Worm (Caenorhabditis elegans) whole organism, L4 larva: ENCODE results near the gene srab-20.

Experiments used
- D1046.2 ChIP-seq: fragments of 200-800 bp; sonication (Bioruptor generic); IDR thresholded peaks from 2 replicates; pipeline ENCODE4 v1.3.6; 2022; ENCODE audit warnings: missing genetic modification characterization, missing compliant biosample characterization
- F26F4.8 ChIP-seq: fragments of 200-800 bp; sonication (Bioruptor generic); conservative IDR thresholded peaks from 2 replicates; pipeline ENCODE4 v1.3.6; 2022; ENCODE audit warnings: missing genetic modification characterization, missing compliant biosample characterization
- F44E2.7 ChIP-seq: fragments of 200-800 bp; sonication (Bioruptor generic); IDR thresholded peaks from 2 replicates; pipeline ENCODE4 v2.1.2; 2022; ENCODE audit warnings: missing genetic modification characterization, missing compliant biosample characterization
- T26A8.4 ChIP-seq: fragments of 200-800 bp; sonication (Bioruptor generic); IDR thresholded peaks from 2 replicates; pipeline ENCODE4 v1.3.6; 2022; ENCODE audit warnings: missing genetic modification characterization, missing compliant biosample characterization
- Y105C5A.15 ChIP-seq: fragments of 200-800 bp; sonication (Bioruptor generic); IDR thresholded peaks from 2 replicates; pipeline ENCODE4 v1.3.6; 2022; ENCODE audit warnings: missing genetic modification characterization, missing compliant biosample characterization
- Y48G9A.11 ChIP-seq: fragments of 200-800 bp; sonication (Bioruptor generic); IDR thresholded peaks from 2 replicates; pipeline ENCODE4 v1.3.6; 2022; ENCODE audit warnings: missing genetic modification reagents, missing genetic modification characterization, missing compliant biosample characterization
- ceh-28 ChIP-seq: fragments of 150-350 bp; optimal IDR thresholded peaks from 2 replicates; lab custom pipeline; 2014; ENCODE audit warnings: missing biosample characterization, missing genetic modification reagents, missing genetic modification characterization
- ceh-82 ChIP-seq: sonication (generic microtip); optimal IDR thresholded peaks from 2 replicates; lab custom pipeline; 2017; ENCODE audit warnings: missing biosample characterization, missing genetic modification characterization
- daf-12 ChIP-seq: fragments of 150-350 bp; optimal IDR thresholded peaks from 2 replicates; lab custom pipeline; 2014; ENCODE audit warnings: missing biosample characterization, missing genetic modification reagents, missing genetic modification characterization
- daf-16 ChIP-seq, 3 experiments: sonication (generic microtip); optimal IDR thresholded peaks; 2 replicates each; lab custom pipeline; 2016 to 2017; ENCODE audit warnings: missing genetic modification characterization in 3 of 3, missing genetic modification reagents in 3 of 3, mild to moderate bottlenecking in 2 of 3, missing compliant biosample characterization in 2 of 3, missing biosample characterization in 1 of 3, moderate library complexity in 1 of 3
- daf-19 ChIP-seq: fragments of 200-800 bp; sonication (Bioruptor generic); conservative IDR thresholded peaks from 2 replicates; pipeline ENCODE4 v1.3.6; 2022; ENCODE audit warnings: missing genetic modification characterization, missing compliant biosample characterization
- daf-8 ChIP-seq: fragments of 200-800 bp; sonication (Bioruptor generic); IDR thresholded peaks from 2 replicates; pipeline ENCODE4 v1.3.6; 2022; ENCODE audit warnings: missing genetic modification characterization, missing compliant biosample characterization
- dmd-6 ChIP-seq: fragments of 200-800 bp; sonication (Bioruptor generic); IDR thresholded peaks from 2 replicates; pipeline ENCODE4 v1.3.6; 2022; ENCODE audit warnings: missing genetic modification reagents, missing genetic modification characterization, missing compliant biosample characterization
- dmd-8 ChIP-seq: fragments of 200-800 bp; sonication (Bioruptor generic); IDR thresholded peaks from 2 replicates; pipeline ENCODE4 v1.3.6; 2022; ENCODE audit warnings: missing genetic modification characterization, missing compliant biosample characterization
- duxl-1 ChIP-seq: sonication (generic microtip); optimal IDR thresholded peaks from 2 replicates; lab custom pipeline; 2016; ENCODE audit warnings: mild to moderate bottlenecking, missing genetic modification characterization, moderate library complexity, missing compliant biosample characterization; ENCODE audit not compliant: poor library complexity
- egl-43 ChIP-seq: fragments of 200-800 bp; sonication (Bioruptor generic); IDR thresholded peaks from 2 replicates; pipeline ENCODE4 v1.3.6; 2022; ENCODE audit warnings: missing genetic modification reagents, missing genetic modification characterization, missing compliant biosample characterization
- hmg-1.1 ChIP-seq: fragments of 200-800 bp; sonication (Bioruptor generic); IDR thresholded peaks from 2 replicates; pipeline ENCODE4 v1.3.6; 2022; ENCODE audit warnings: missing genetic modification reagents, missing genetic modification characterization, missing compliant biosample characterization
- lim-7 ChIP-seq: fragments of 200-800 bp; sonication (Bioruptor generic); IDR thresholded peaks from 2 replicates; pipeline ENCODE4 v1.3.6; 2022; ENCODE audit warnings: missing genetic modification characterization, missing compliant biosample characterization
- lin-1 ChIP-seq: fragments of 200-800 bp; sonication (Bioruptor generic); IDR thresholded peaks from 2 replicates; pipeline ENCODE4 v1.3.6; 2022; ENCODE audit warnings: missing genetic modification reagents, missing genetic modification characterization, missing compliant biosample characterization
- lin-29 ChIP-seq: fragments of 200-800 bp; sonication (Bioruptor generic); IDR thresholded peaks from 2 replicates; pipeline ENCODE4 v1.3.6; 2022; ENCODE audit warnings: missing genetic modification reagents, missing genetic modification characterization, missing compliant biosample characterization
- lin-39 ChIP-seq: fragments of 150-350 bp; optimal IDR thresholded peaks from 2 replicates; lab custom pipeline; 2014; ENCODE audit warnings: missing biosample characterization, missing genetic modification reagents, missing genetic modification characterization
- madf-9 ChIP-seq: fragments of 200-800 bp; sonication (Bioruptor generic); conservative IDR thresholded peaks from 2 replicates; pipeline ENCODE4 v1.3.6; 2022; ENCODE audit warnings: missing genetic modification reagents, missing genetic modification characterization, missing compliant biosample characterization
- mdl-1 ChIP-seq, 2 experiments: fragments of 150-350 bp in 1 of 2; sonication (generic microtip) in 1 of 2; optimal IDR thresholded peaks; 2 replicates each; lab custom pipeline; 2014 to 2017; ENCODE audit warnings: missing biosample characterization in 2 of 2, missing genetic modification characterization in 2 of 2
- mdt-29 ChIP-seq: fragments of 200-800 bp; sonication (Bioruptor generic); IDR thresholded peaks from 2 replicates; pipeline ENCODE4 v1.3.6; 2022; ENCODE audit warnings: missing genetic modification reagents, missing genetic modification characterization, missing compliant biosample characterization
- mxl-2 ChIP-seq: fragments of 200-800 bp; sonication (Bioruptor generic); conservative IDR thresholded peaks from 2 replicates; pipeline ENCODE4 v1.3.6; 2022; ENCODE audit warnings: missing genetic modification reagents, missing genetic modification characterization, missing compliant biosample characterization
- mxl-3 ChIP-seq: fragments of 200-800 bp; sonication (Bioruptor generic); optimal IDR thresholded peaks from 2 replicates; lab custom pipeline; 2018; ENCODE audit warnings: mild to moderate bottlenecking, missing genetic modification characterization, missing compliant biosample characterization
- nhr-102 ChIP-seq: sonication (generic microtip); optimal IDR thresholded peaks from 2 replicates; lab custom pipeline; 2016; ENCODE audit warnings: mild to moderate bottlenecking, missing genetic modification characterization, moderate library complexity, missing compliant biosample characterization
- nhr-28 ChIP-seq: fragments of 150-350 bp; optimal IDR thresholded peaks from 2 replicates; lab custom pipeline; 2014; ENCODE audit warnings: missing biosample characterization, missing genetic modification characterization
- nhr-77 ChIP-seq: fragments of 150-350 bp; optimal IDR thresholded peaks from 2 replicates; lab custom pipeline; 2014; ENCODE audit warnings: missing biosample characterization, missing genetic modification characterization
- pha-4 ChIP-seq, 2 experiments: fragments of 150-350 bp in 1 of 2; fragments of 200-800 bp in 1 of 2; sonication (Bioruptor generic) in 1 of 2; IDR thresholded peaks in 1 of 2; optimal IDR thresholded peaks in 1 of 2; 2 replicates each; pipeline versions ENCODE4 v1.3.6 to Lab custom; 2014 to 2022; ENCODE audit warnings: missing genetic modification characterization in 2 of 2, missing genetic modification reagents in 2 of 2, missing biosample characterization in 1 of 2, missing compliant biosample characterization in 1 of 2
- php-3 ChIP-seq: fragments of 200-800 bp; sonication (Bioruptor generic); IDR thresholded peaks from 2 replicates; pipeline ENCODE4 v1.3.6; 2022; ENCODE audit warnings: missing genetic modification reagents, missing genetic modification characterization, missing compliant biosample characterization
- saeg-2 ChIP-seq: fragments of 200-800 bp; sonication (Bioruptor generic); IDR thresholded peaks from 2 replicates; pipeline ENCODE4 v1.3.6; 2022; ENCODE audit warnings: missing genetic modification reagents, missing genetic modification characterization, missing compliant biosample characterization
- sdz-12 ChIP-seq: fragments of 200-800 bp; sonication (Bioruptor generic); optimal IDR thresholded peaks from 2 replicates; lab custom pipeline; 2018; ENCODE audit warnings: mild to moderate bottlenecking, missing genetic modification characterization, missing compliant biosample characterization
- skn-1 ChIP-seq: fragments of 150-350 bp; optimal IDR thresholded peaks from 2 replicates; lab custom pipeline; 2014; ENCODE audit warnings: missing biosample characterization, missing genetic modification characterization
- snpc-1.2 ChIP-seq: fragments of 200-800 bp; sonication (Bioruptor generic); IDR thresholded peaks from 2 replicates; pipeline ENCODE4 v1.3.6; 2022; ENCODE audit warnings: missing genetic modification reagents, missing genetic modification characterization, missing compliant biosample characterization
- unc-39 ChIP-seq: sonication (generic microtip); optimal IDR thresholded peaks from 2 replicates; lab custom pipeline; 2017; ENCODE audit warnings: missing biosample characterization, missing genetic modification characterization
- unc-62 ChIP-seq, 3 experiments: fragments of 150-350 bp in 1 of 3; sonication (generic microtip); optimal IDR thresholded peaks in 2 of 3; peaks in 1 of 3; 1 replicate in 1 of 3; 2 replicates in 2 of 3; lab custom pipeline; 2014 to 2017; ENCODE audit warnings: missing biosample characterization in 3 of 3, missing genetic modification characterization in 3 of 3, missing genetic modification reagents in 3 of 3, missing genotype in 1 of 3
- vab-7 ChIP-seq: fragments of 200-800 bp; sonication (Bioruptor generic); IDR thresholded peaks from 2 replicates; pipeline ENCODE4 v1.3.6; 2022; ENCODE audit warnings: missing genetic modification reagents, missing genetic modification characterization, missing compliant biosample characterization
- zip-2 ChIP-seq: fragments of 150-350 bp; optimal IDR thresholded peaks from 2 replicates; lab custom pipeline; 2014; ENCODE audit warnings: missing biosample characterization, missing genetic modification characterization
- ztf-7 ChIP-seq: fragments of 150-350 bp; optimal IDR thresholded peaks from 2 replicates; lab custom pipeline; 2014; ENCODE audit warnings: missing biosample characterization, missing genetic modification characterization

Gene srab-20

ce11 chrV:3455135-3455747 lies 26.4 kb downstream of the srab-20 start:
- TF ChIP-seq skn-1 (no peak), daf-8 (GFP tag; lab: Robert Waterston, UW) (no peak), mdt-29 (GFP tag; lab: Robert Waterston, UW) (no peak), duxl-1 (tag; lab: Kevin White, UChicago) (no peak), daf-16 (GFP tag; optimal IDR thresholded peaks at IDR 0.05; lab: Kevin White, UChicago) (peak in 1 of 2 experiments; percentile 35), daf-16 (tag; optimal IDR thresholded peaks at IDR 0.05; lab: Kevin White, UChicago) (no peak), zip-2 (tag; lab: Kevin White, UChicago) (no peak), saeg-2 (GFP tag; lab: Robert Waterston, UW) (no peak), ceh-28 (no peak), egl-43 (GFP tag; lab: Robert Waterston, UW) (no peak), pha-4 (GFP tag; IDR thresholded peaks at IDR 0.05; lab: Robert Waterston, UW) (peak; percentile 41; the same call in 1 of the 2 replicates), pha-4 (tag; optimal IDR thresholded peaks at IDR 0.05; lab: Kevin White, UChicago) (no peak), nhr-28 (tag; lab: Kevin White, UChicago) (no peak), ceh-82 (tag; lab: Kevin White, UChicago) (no peak), T26A8.4 (GFP tag; lab: Robert Waterston, UW) (no peak), lin-39 (no peak), unc-62 (GFP tag; optimal IDR thresholded peaks at IDR 0.05 in 1 of 2; lab: Kevin White, UChicago) (peak in 1 of 2 experiments; percentile 2), unc-62 (tag; optimal IDR thresholded peaks at IDR 0.05; lab: Kevin White, UChicago) (no peak), vab-7 (GFP tag; lab: Robert Waterston, UW) (peak; percentile 51; the same call in 1 of the 2 replicates), dmd-8 (no peak), ztf-7 (tag; lab: Kevin White, UChicago) (no peak), unc-39 (no peak), Y48G9A.11 (GFP tag; lab: Robert Waterston, UW) (no peak), nhr-77 (tag; lab: Kevin White, UChicago) (no peak), mxl-2 (no peak), Y105C5A.15 (GFP tag; lab: Robert Waterston, UW) (no peak), F44E2.7 (GFP tag; lab: Robert Waterston, UW) (no peak), F26F4.8 (GFP tag; lab: Robert Waterston, UW) (no peak), lin-29 (GFP tag; lab: Robert Waterston, UW) (no peak), php-3 (no peak), lin-1 (GFP tag; lab: Robert Waterston, UW) (no peak), madf-9 (no peak), mdl-1 (tag; optimal IDR thresholded peaks at IDR 0.05; lab: Kevin White, UChicago) (no peak), daf-19 (0 out of 2 replicates have a peak, but pooled peaks have one; percentile 28), snpc-1.2 (GFP tag; lab: Robert Waterston, UW) (peak; percentile 38; the same call in 1 of the 2 replicates), sdz-12 (GFP tag; lab: Kevin White, UChicago) (no peak), mxl-3 (GFP tag; lab: Kevin White, UChicago) (no peak), D1046.2 (no peak), hmg-1.1 (GFP tag; lab: Robert Waterston, UW) (0 out of 2 replicates have a peak, but pooled peaks have one; percentile 28), lim-7 (GFP tag; lab: Robert Waterston, UW) (peak; percentile 67), daf-12 (no peak), nhr-102 (tag; lab: Kevin White, UChicago) (peak; percentile 58), dmd-6 (GFP tag; lab: Robert Waterston, UW) (no peak; the same call in 1 of the 2 replicates)
- TF ChIP-seq, all 104 proteins: peak for 9
